Worm (Caenorhabditis elegans) whole organism, L2 larva: ENCODE data around the gene efl-2.

Source experiments
- C34F6.9 ChIP-seq: fragments of 150-350 bp; optimal IDR thresholded peaks from 2 replicates; lab custom pipeline; 2014; ENCODE audit warnings: missing biosample characterization, missing genetic modification characterization
- F13H6.1 ChIP-seq: sonication (generic microtip); optimal IDR thresholded peaks from 2 replicates; lab custom pipeline; 2016; ENCODE audit warnings: missing genetic modification characterization, missing compliant biosample characterization
- R02D3.7 ChIP-seq: fragments of 150-350 bp; optimal IDR thresholded peaks from 2 replicates; lab custom pipeline; 2014; ENCODE audit warnings: missing biosample characterization, missing genetic modification characterization
- Y55F3AM.14 ChIP-seq: fragments of 200-800 bp; sonication (Bioruptor generic); optimal IDR thresholded peaks from 2 replicates; lab custom pipeline; 2018; ENCODE audit warnings: mild to moderate bottlenecking, missing genetic modification characterization, missing compliant biosample characterization
- ZK546.5 ChIP-seq: sonication (generic microtip); optimal IDR thresholded peaks from 2 replicates; lab custom pipeline; 2017; ENCODE audit warnings: missing biosample characterization, missing genetic modification characterization
- alr-1 ChIP-seq: fragments of 150-350 bp; optimal IDR thresholded peaks from 2 replicates; lab custom pipeline; 2014; ENCODE audit warnings: missing biosample characterization, missing genetic modification characterization
- aly-2 ChIP-seq: fragments of 150-350 bp; optimal IDR thresholded peaks from 2 replicates; lab custom pipeline; 2014; ENCODE audit warnings: missing biosample characterization, missing genetic modification characterization
- blmp-1 ChIP-seq: sonication (generic microtip); optimal IDR thresholded peaks from 2 replicates; lab custom pipeline; 2017; ENCODE audit warnings: missing genetic modification characterization, mild to moderate bottlenecking, missing compliant biosample characterization, antibody characterized with exemption, moderate library complexity; ENCODE audit not compliant: insufficient read depth
- ceh-16 ChIP-seq: fragments of 150-350 bp; optimal IDR thresholded peaks from 2 replicates; lab custom pipeline; 2014; ENCODE audit warnings: missing biosample characterization, missing genetic modification characterization
- ceh-82 ChIP-seq: fragments of 150-350 bp; optimal IDR thresholded peaks from 2 replicates; lab custom pipeline; 2014; ENCODE audit warnings: missing biosample characterization, missing genetic modification characterization
- crh-2 ChIP-seq: sonication (generic microtip); optimal IDR thresholded peaks from 2 replicates; lab custom pipeline; 2017; ENCODE audit warnings: missing biosample characterization, missing genetic modification characterization
- dmd-4 ChIP-seq: sonication (generic microtip); optimal IDR thresholded peaks from 2 replicates; lab custom pipeline; 2017; ENCODE audit warnings: missing biosample characterization, missing genetic modification characterization
- egl-27 ChIP-seq: sonication (generic microtip); optimal IDR thresholded peaks from 3 replicates; lab custom pipeline; 2017; ENCODE audit warnings: missing biosample characterization, missing genetic modification reagents, missing genetic modification characterization
- elt-1 ChIP-seq: fragments of 150-350 bp; optimal IDR thresholded peaks from 2 replicates; lab custom pipeline; 2014; ENCODE audit warnings: missing biosample characterization, missing genetic modification characterization
- fos-1 ChIP-seq: fragments of 150-350 bp; optimal IDR thresholded peaks from 2 replicates; lab custom pipeline; 2014; ENCODE audit warnings: missing biosample characterization, missing genetic modification characterization
- gmeb-1 ChIP-seq: fragments of 150-350 bp; optimal IDR thresholded peaks from 2 replicates; lab custom pipeline; 2014; ENCODE audit warnings: missing biosample characterization, missing genetic modification characterization
- lin-13 ChIP-seq: fragments of 150-350 bp; optimal IDR thresholded peaks from 2 replicates; lab custom pipeline; 2014; ENCODE audit warnings: missing biosample characterization, missing genetic modification reagents, missing genetic modification characterization
- lsy-2 ChIP-seq, 2 experiments: fragments of 150-350 bp in 1 of 2; sonication (generic microtip) in 1 of 2; optimal IDR thresholded peaks; 2 replicates each; lab custom pipeline; 2014 to 2017; ENCODE audit warnings: missing biosample characterization in 2 of 2, missing genetic modification characterization in 2 of 2
- mab-5 ChIP-seq: fragments of 150-350 bp; optimal IDR thresholded peaks from 2 replicates; lab custom pipeline; 2014; ENCODE audit warnings: missing biosample characterization, missing genetic modification characterization
- mbf-1 ChIP-seq: sonication (generic microtip); optimal IDR thresholded peaks from 2 replicates; lab custom pipeline; 2017; ENCODE audit warnings: missing biosample characterization, missing genetic modification characterization
- mdl-1 ChIP-seq, 2 experiments: fragments of 150-350 bp in 1 of 2; sonication (generic microtip) in 1 of 2; optimal IDR thresholded peaks; 2 replicates each; lab custom pipeline; 2017; ENCODE audit warnings: missing biosample characterization in 2 of 2, missing genetic modification characterization in 2 of 2
- nhr-10 ChIP-seq: sonication (generic microtip); optimal IDR thresholded peaks from 2 replicates; lab custom pipeline; 2017; ENCODE audit warnings: missing biosample characterization, missing genetic modification characterization
- nhr-11 ChIP-seq: fragments of 150-350 bp; optimal IDR thresholded peaks from 2 replicates; lab custom pipeline; 2014; ENCODE audit warnings: missing biosample characterization, missing genetic modification characterization
- nhr-129 ChIP-seq: fragments of 150-350 bp; optimal IDR thresholded peaks from 2 replicates; lab custom pipeline; 2014; ENCODE audit warnings: missing biosample characterization, missing genetic modification characterization
- nhr-21 ChIP-seq: fragments of 150-350 bp; optimal IDR thresholded peaks from 2 replicates; lab custom pipeline; 2014; ENCODE audit warnings: missing biosample characterization, missing genetic modification characterization
- nhr-23 ChIP-seq: fragments of 150-350 bp; optimal IDR thresholded peaks from 2 replicates; lab custom pipeline; 2014; ENCODE audit warnings: missing biosample characterization, missing genetic modification reagents, missing genetic modification characterization
- nhr-25 ChIP-seq: fragments of 150-350 bp; sonication (generic microtip); optimal IDR thresholded peaks from 3 replicates; lab custom pipeline; 2014; ENCODE audit warnings: missing biosample characterization, missing genetic modification characterization
- nhr-6 ChIP-seq: fragments of 150-350 bp; optimal IDR thresholded peaks from 2 replicates; lab custom pipeline; 2014; ENCODE audit warnings: missing biosample characterization, missing genetic modification characterization
- nhr-77 ChIP-seq: fragments of 150-350 bp; optimal IDR thresholded peaks from 2 replicates; lab custom pipeline; 2014; ENCODE audit warnings: missing biosample characterization, missing genetic modification characterization
- peb-1 ChIP-seq: fragments of 150-350 bp; optimal IDR thresholded peaks from 2 replicates; lab custom pipeline; 2014; ENCODE audit warnings: missing biosample characterization, missing genetic modification characterization
- sma-3 ChIP-seq: sonication (generic microtip); optimal IDR thresholded peaks from 2 replicates; lab custom pipeline; 2016; ENCODE audit warnings: missing genetic modification reagents, missing genetic modification characterization, missing compliant biosample characterization
- snpc-4 ChIP-seq: fragments of 150-350 bp; optimal IDR thresholded peaks from 2 replicates; lab custom pipeline; 2014; ENCODE audit warnings: missing biosample characterization, missing genetic modification characterization
- unc-55 ChIP-seq: fragments of 150-350 bp; sonication (generic microtip); optimal IDR thresholded peaks from 3 replicates; lab custom pipeline; 2014; ENCODE audit warnings: missing biosample characterization, missing genetic modification reagents, missing genetic modification characterization
- unc-62 ChIP-seq: fragments of 150-350 bp; optimal IDR thresholded peaks from 2 replicates; lab custom pipeline; 2014; ENCODE audit warnings: missing biosample characterization, missing genetic modification reagents, missing genetic modification characterization
- zag-1 ChIP-seq: fragments of 150-350 bp; optimal IDR thresholded peaks from 2 replicates; lab custom pipeline; 2014; ENCODE audit warnings: missing biosample characterization, missing genetic modification characterization
- ztf-11 ChIP-seq: sonication (generic microtip); optimal IDR thresholded peaks from 2 replicates; lab custom pipeline; 2017; ENCODE audit warnings: missing biosample characterization, missing genetic modification characterization
- ztf-4 ChIP-seq: fragments of 150-350 bp; optimal IDR thresholded peaks from 2 replicates; lab custom pipeline; 2014; ENCODE audit warnings: missing biosample characterization, missing genetic modification characterization

The efl-2 gene

DNA sequence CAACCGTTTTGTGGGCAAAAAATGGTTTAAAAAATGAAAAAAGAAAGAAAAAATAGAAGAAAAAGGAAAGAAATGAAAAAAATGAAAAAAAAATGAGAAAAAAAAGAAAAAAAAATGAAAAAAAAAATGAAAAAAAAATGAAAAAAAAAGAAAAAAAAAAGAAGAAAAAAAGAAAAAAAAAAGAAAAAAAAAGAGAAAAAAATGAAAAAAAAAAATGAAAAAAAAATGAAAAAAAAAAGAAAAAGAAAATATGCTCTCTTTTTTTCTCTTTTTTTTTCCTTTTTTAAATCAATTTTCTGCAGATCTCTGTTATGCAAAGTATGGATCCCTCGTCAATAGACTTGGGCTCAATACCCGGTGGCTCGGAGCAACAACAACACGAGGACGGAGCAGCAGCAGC, at the start of gene efl-2:
efl-2 (plus strand) TSS at position 301 of the 400 bp plus-strand sequence.
- TF ChIP-seq ztf-11 (tag; lab: Kevin White, UChicago) (no peak), unc-62 (GFP tag; lab: Kevin White, UChicago) (no peak), zag-1 (no peak), lsy-2 (tag; optimal IDR thresholded peaks at IDR 0.05; lab: Kevin White, UChicago) (no peak), egl-27 (no peak), crh-2 (no peak), Y55F3AM.14 (GFP tag; lab: Kevin White, UChicago) (no peak), nhr-77 (tag; lab: Kevin White, UChicago) (no peak), nhr-129 (tag; lab: Kevin White, UChicago) (no peak), aly-2 (tag; lab: Kevin White, UChicago) (no peak), nhr-6 (tag; lab: Kevin White, UChicago) (no peak), mbf-1 (no peak), C34F6.9 (tag; lab: Kevin White, UChicago) (no peak), ceh-82 (tag; lab: Kevin White, UChicago) (no peak), fos-1 (tag; lab: Kevin White, UChicago) (no peak), sma-3 (no peak), lin-13 (GFP tag; lab: Kevin White, UChicago) (no peak)

DNA sequence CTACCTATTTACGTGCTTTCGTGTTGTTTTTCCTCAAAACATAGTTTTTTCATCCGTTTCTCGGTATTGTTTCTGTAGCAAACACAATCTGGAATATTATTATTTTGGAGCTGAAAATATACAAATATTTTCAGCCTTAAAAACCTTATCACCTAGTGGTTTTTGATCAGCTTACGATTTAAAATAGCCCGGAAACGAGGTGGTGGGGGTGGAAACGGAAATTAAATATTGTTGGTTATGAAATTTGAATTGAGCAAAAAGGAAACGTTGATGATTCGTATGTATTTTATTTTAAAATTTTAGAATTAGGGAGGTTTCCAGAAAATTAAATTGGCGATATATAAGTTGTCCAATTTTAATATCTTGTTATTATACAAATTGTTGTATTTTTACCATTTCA, 38.2 kb upstream of the efl-2 start:
- TF ChIP-seq snpc-4 (tag; lab: Kevin White, UChicago) = no peak
- no peak for TF ChIP-seq elt-1
- TF ChIP-seq nhr-23 (tag; lab: Kevin White, UChicago) = no peak
- no peak for TF ChIP-seq mdl-1 (tag; optimal IDR thresholded peaks at IDR 0.05; lab: Kevin White, UChicago)
- TF ChIP-seq lsy-2 (tag; optimal IDR thresholded peaks at IDR 0.05; lab: Kevin White, UChicago) = no peak
- TF ChIP-seq ztf-11 (tag; lab: Kevin White, UChicago) = no peak
- no peak for TF ChIP-seq nhr-77 (tag; lab: Kevin White, UChicago)

DNA sequence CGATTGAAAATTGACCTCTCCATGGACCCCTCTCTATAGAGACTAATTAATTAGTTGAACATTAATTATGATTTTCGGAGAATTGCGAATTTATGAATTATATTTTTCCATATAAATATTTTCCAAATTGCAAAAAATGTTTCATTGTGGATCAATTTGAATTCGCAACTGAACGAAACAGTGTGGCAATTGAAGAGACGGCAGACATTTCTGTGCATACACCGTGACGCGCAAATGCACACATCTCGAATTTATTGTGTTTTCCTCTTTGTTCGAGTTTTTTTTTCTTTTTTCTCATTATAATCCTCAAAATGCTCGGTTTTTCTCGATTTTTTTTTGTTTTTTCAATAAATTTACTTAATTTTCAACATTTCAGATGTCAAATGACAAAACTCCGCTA, 36.7 kb upstream of the efl-2 start, which contains the start of gene Y48C3A.20:
Y48C3A.20 (plus strand) TSS at position 377 of the 400 bp plus-strand sequence.
- TF ChIP-seq blmp-1 (tag; lab: Kevin White, UChicago) (peak; percentile 42), ceh-16 (tag; lab: Kevin White, UChicago) (no peak), lin-13 (GFP tag; lab: Kevin White, UChicago) (peak; percentile 69), nhr-77 (tag; lab: Kevin White, UChicago) (no peak), nhr-25 (tag; lab: Kevin White, UChicago) (peak; percentile 50), nhr-6 (tag; lab: Kevin White, UChicago) (peak; percentile 70), nhr-129 (tag; lab: Kevin White, UChicago) (peak; percentile 68), dmd-4 (tag; lab: Kevin White, UChicago) (no peak), zag-1 (no peak), peb-1 (tag; lab: Kevin White, UChicago) (no peak), snpc-4 (tag; lab: Kevin White, UChicago) (peak; percentile 73), lsy-2 (tag; optimal IDR thresholded peaks at IDR 0.05; lab: Kevin White, UChicago) (peak; percentile 73 to 87), ztf-4 (tag; lab: Kevin White, UChicago) (no peak), sma-3 (no peak), mdl-1 (tag; optimal IDR thresholded peaks at IDR 0.05; lab: Kevin White, UChicago) (no peak), crh-2 (peak; percentile 76), unc-55 (peak; percentile 93), nhr-11 (tag; lab: Kevin White, UChicago) (no peak), C34F6.9 (tag; lab: Kevin White, UChicago) (peak; percentile 88), mab-5 (tag; lab: Kevin White, UChicago) (peak; percentile 77), nhr-21 (tag; lab: Kevin White, UChicago) (peak; percentile 44), gmeb-1 (tag; lab: Kevin White, UChicago) (peak; percentile 81), F13H6.1 (tag; lab: Kevin White, UChicago) (peak; percentile 77), alr-1 (tag; lab: Kevin White, UChicago) (peak; percentile 14), ztf-11 (tag; lab: Kevin White, UChicago) (no peak), nhr-10 (tag; lab: Kevin White, UChicago) (no peak), R02D3.7 (peak; percentile 25)
- TF ChIP-seq, all 48 proteins: peak for 16

DNA sequence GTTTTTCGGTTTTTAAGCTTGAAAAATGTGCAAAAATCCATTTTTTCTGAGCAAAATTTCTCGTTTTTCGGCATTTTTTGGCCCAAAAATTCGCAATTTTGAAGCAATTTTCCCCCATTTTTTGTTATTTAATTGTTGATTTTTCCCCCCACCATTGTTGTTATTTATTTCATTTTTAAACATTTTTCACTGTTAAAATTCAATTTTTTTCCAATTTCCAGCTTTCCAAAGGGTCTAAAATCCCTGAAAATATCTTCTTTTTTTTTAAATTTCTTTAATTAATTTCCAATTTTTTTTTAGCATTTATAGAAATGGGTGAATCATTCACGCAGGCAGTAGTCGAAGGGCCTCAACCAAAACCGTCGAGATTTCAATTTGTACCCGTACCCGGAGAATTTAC, 29.8 kb upstream of the efl-2 start, which contains the start of gene Y48C3A.12:
Y48C3A.12 (plus strand) TSS at position 301 of the 400 bp plus-strand sequence.
- no peak for TF ChIP-seq ZK546.5 (tag; lab: Kevin White, UChicago)
